Worm (Caenorhabditis elegans): Measurements from ENCODE around the gene acbp-5.

DNA sequence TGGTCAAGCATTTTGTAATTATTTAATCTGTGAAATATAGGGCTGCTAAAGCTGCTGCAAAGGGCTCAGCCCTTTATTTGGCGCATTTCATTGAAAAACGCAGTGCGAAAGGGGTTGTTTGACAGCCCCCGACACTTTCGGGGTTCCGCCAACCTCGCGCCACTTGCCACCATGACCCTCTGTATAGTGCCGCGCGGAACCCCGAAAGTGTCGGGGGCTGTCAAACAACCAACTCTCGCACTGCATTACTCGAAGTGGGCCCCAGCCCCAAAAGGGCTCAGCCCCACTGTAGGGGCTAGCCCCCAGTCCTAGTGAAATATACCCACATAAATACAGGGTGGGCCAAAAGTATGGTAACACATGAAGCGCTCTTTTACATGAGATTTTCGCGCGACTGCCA is 41.2 kb downstream of the acbp-5 start:
- TF ChIP-seq lin-38 (GFP tag; IDR thresholded peaks at IDR 0.05) (no peak), pqm-1 (tag; optimal IDR thresholded peaks at IDR 0.05) (no peak), zfp-3 (GFP tag; conservative IDR thresholded peaks at IDR 0.05) (no peak), zag-1 (tag; optimal IDR thresholded peaks at IDR 0.05) (no peak)
